Worm (Caenorhabditis elegans) whole organism, dauer: ENCODE data around the gene E04F6.15.

Experiments
- unc-62 ChIP-seq: sonication (generic microtip); optimal IDR thresholded peaks from 2 replicates; lab custom pipeline; 2017; ENCODE audit warnings: missing biosample characterization, missing genetic modification reagents, missing genetic modification characterization

Gene E04F6.15

ce11 chrII:7183493-7184272 lies 26.4 kb downstream of the E04F6.15 start, which contains the start of gene pdl-1:
Gene pdl-1, plus strand, starts transcription at chrII:7183801.
- TF ChIP-seq unc-62 (GFP tag; lab: Kevin White, UChicago), result no peak

ce11 chrII:7182630-7183029 lies 27.5 kb downstream of the E04F6.15 start:
- TF ChIP-seq unc-62 (GFP tag; lab: Kevin White, UChicago), result no peak

ce11 chrII:7176108-7176507 lies 34.0 kb downstream of the E04F6.15 start:
- TF ChIP-seq unc-62 (GFP tag; lab: Kevin White, UChicago), result no peak

ce11 chrII:7174843-7175242 lies 35.2 kb downstream of the E04F6.15 start, which contains the start of gene glc-4:
Gene glc-4, minus strand, starts transcription at chrII:7174943.
- no peak for TF ChIP-seq unc-62 (GFP tag; lab: Kevin White, UChicago)

- TF ChIP-seq unc-62 (GFP tag; lab: Kevin White, UChicago), result no peak
Measured at ce11 chrII:7171305-7171998, 38.6 kb downstream of the E04F6.15 start, which contains the start of gene dyf-13. Gene dyf-13, minus strand, starts transcription at chrII:7171355.

- no peak for TF ChIP-seq unc-62 (GFP tag; lab: Kevin White, UChicago)
Measured at ce11 chrII:7168712-7169111, 41.4 kb downstream of the E04F6.15 start, which contains the start of gene col-36. Gene col-36, minus strand, starts transcription at chrII:7168812.

ce11 chrII:7166768-7167167 lies 43.3 kb downstream of the E04F6.15 start:
- no peak for TF ChIP-seq unc-62 (GFP tag; lab: Kevin White, UChicago)

ce11 chrII:7165749-7166148 lies 44.3 kb downstream of the E04F6.15 start, which contains the start of gene mfsd-13.2:
Gene mfsd-13.2, minus strand, starts transcription at chrII:7165849.
- no peak for TF ChIP-seq unc-62 (GFP tag; lab: Kevin White, UChicago)

ce11 chrII:7161512-7161911 lies 48.6 kb downstream of the E04F6.15 start, which contains the start of gene C27H5.12:
Gene C27H5.12, minus strand, starts transcription at chrII:7161612.
- no peak for TF ChIP-seq unc-62 (GFP tag; lab: Kevin White, UChicago)
